Worm (Caenorhabditis elegans) whole organism, L1 larva: Measurements from ENCODE around the gene C56G3.2.

Source experiments
- Y116A8C.19 ChIP-seq: sonication (generic microtip); optimal IDR thresholded peaks from 2 replicates; lab custom pipeline; 2016; ENCODE audit warnings: missing compliant biosample characterization, missing genetic modification characterization, borderline replicate concordance
- aha-1 ChIP-seq: fragments of 150-350 bp; optimal IDR thresholded peaks from 2 replicates; lab custom pipeline; 2014; ENCODE audit warnings: missing biosample characterization, missing genetic modification characterization
- alr-1 ChIP-seq: fragments of 200-800 bp; sonication (Bioruptor generic); optimal IDR thresholded peaks from 2 replicates; lab custom pipeline; 2018; ENCODE audit warnings: borderline replicate concordance, mild to moderate bottlenecking, missing genetic modification characterization, missing compliant biosample characterization
- aly-2 ChIP-seq: fragments of 150-350 bp; optimal IDR thresholded peaks from 2 replicates; lab custom pipeline; 2014; ENCODE audit warnings: missing biosample characterization, missing genetic modification characterization
- ama-1 ChIP-seq: fragments of 150-350 bp; optimal IDR thresholded peaks from 2 replicates; lab custom pipeline; 2014
- blmp-1 ChIP-seq: fragments of 150-350 bp; optimal IDR thresholded peaks from 2 replicates; lab custom pipeline; 2014; ENCODE audit warnings: missing biosample characterization, missing genetic modification characterization
- ceh-63 ChIP-seq: fragments of 200-800 bp; sonication (Bioruptor generic); optimal IDR thresholded peaks from 2 replicates; lab custom pipeline; 2018; ENCODE audit warnings: mild to moderate bottlenecking, missing genetic modification characterization, missing compliant biosample characterization
- ceh-8 ChIP-seq: fragments of 200-800 bp; sonication (Bioruptor generic); optimal IDR thresholded peaks from 2 replicates; lab custom pipeline; 2018; ENCODE audit warnings: mild to moderate bottlenecking, missing genetic modification characterization, moderate library complexity, missing compliant biosample characterization
- ceh-82 ChIP-seq, 3 experiments: fragments of 150-350 bp in 1 of 3; sonication (generic microtip) in 2 of 3; optimal IDR thresholded peaks; 2 replicates each; lab custom pipeline; 2014 to 2017; ENCODE audit warnings: missing biosample characterization in 3 of 3, missing genetic modification characterization in 3 of 3
- ceh-88 ChIP-seq: fragments of 200-800 bp; sonication (Bioruptor generic); IDR thresholded peaks from 2 replicates; pipeline ENCODE4 v1.3.6; 2022; ENCODE audit warnings: missing genetic modification characterization, missing compliant biosample characterization
- ces-1 ChIP-seq: fragments of 150-350 bp; optimal IDR thresholded peaks from 2 replicates; lab custom pipeline; 2014; ENCODE audit warnings: missing biosample characterization, missing genetic modification reagents, missing genetic modification characterization
- dsc-1 ChIP-seq: sonication (generic microtip); optimal IDR thresholded peaks from 2 replicates; lab custom pipeline; 2016; ENCODE audit warnings: mild to moderate bottlenecking, missing genetic modification characterization, missing compliant biosample characterization
- egl-27 ChIP-seq, 2 experiments: fragments of 150-350 bp in 1 of 2; sonication (generic microtip); optimal IDR thresholded peaks; 3 replicates each; lab custom pipeline; 2017 to 2018; ENCODE audit warnings: missing biosample characterization in 2 of 2, missing genetic modification characterization in 2 of 2, missing genetic modification reagents in 2 of 2
- elt-3 ChIP-seq, 6 experiments: fragments of 150-350 bp in 1 of 6; sonication (generic microtip); optimal IDR thresholded peaks; 2 replicates each; lab custom pipeline; 2017 to 2018; ENCODE audit warnings: missing biosample characterization in 6 of 6, missing genetic modification characterization in 6 of 6, inconsistent platforms in 1 of 6
- ets-5 ChIP-seq: fragments of 200-800 bp; sonication (Bioruptor generic); IDR thresholded peaks from 2 replicates; pipeline ENCODE4 v1.3.6; 2022; ENCODE audit warnings: missing genetic modification characterization, missing compliant biosample characterization
- fkh-4 ChIP-seq: sonication (generic microtip); optimal IDR thresholded peaks from 2 replicates; lab custom pipeline; 2016; ENCODE audit warnings: missing compliant biosample characterization, missing genetic modification characterization, borderline replicate concordance
- fkh-8 ChIP-seq: sonication (generic microtip); optimal IDR thresholded peaks from 2 replicates; lab custom pipeline; 2016; ENCODE audit warnings: mild to moderate bottlenecking, missing genetic modification characterization, missing compliant biosample characterization
- fos-1 ChIP-seq: fragments of 150-350 bp; optimal IDR thresholded peaks from 2 replicates; lab custom pipeline; 2014; ENCODE audit warnings: missing biosample characterization, missing genetic modification characterization
- hpl-2 ChIP-seq: fragments of 150-350 bp; optimal IDR thresholded peaks from 2 replicates; lab custom pipeline; 2014; ENCODE audit warnings: missing biosample characterization, missing genetic modification reagents, missing genetic modification characterization
- irx-1 ChIP-seq: sonication (generic microtip); optimal IDR thresholded peaks from 2 replicates; lab custom pipeline; 2016; ENCODE audit warnings: missing genetic modification characterization, missing compliant biosample characterization
- lin-13 ChIP-seq: fragments of 150-350 bp; optimal IDR thresholded peaks from 2 replicates; lab custom pipeline; 2014; ENCODE audit warnings: missing biosample characterization, missing genetic modification reagents, missing genetic modification characterization
- lin-14 ChIP-seq: fragments of 200-800 bp; sonication (Bioruptor generic); optimal IDR thresholded peaks from 2 replicates; lab custom pipeline; 2018; ENCODE audit warnings: mild to moderate bottlenecking, missing genetic modification characterization, moderate library complexity, missing compliant biosample characterization
- lsy-2 ChIP-seq, 2 experiments: fragments of 150-350 bp; optimal IDR thresholded peaks; 2 replicates each; lab custom pipeline; 2014; ENCODE audit warnings: missing biosample characterization in 2 of 2, missing genetic modification characterization in 2 of 2
- mef-2 ChIP-seq: fragments of 150-350 bp; optimal IDR thresholded peaks from 2 replicates; lab custom pipeline; 2014; ENCODE audit warnings: missing biosample characterization, missing genetic modification characterization
- nhr-11 ChIP-seq: fragments of 150-350 bp; optimal IDR thresholded peaks from 2 replicates; lab custom pipeline; 2014; ENCODE audit warnings: missing biosample characterization, missing genetic modification characterization
- nhr-12 ChIP-seq: sonication (generic microtip); optimal IDR thresholded peaks from 2 replicates; lab custom pipeline; 2017; ENCODE audit warnings: missing biosample characterization, missing genetic modification characterization
- nhr-19 ChIP-seq: fragments of 200-800 bp; sonication (Bioruptor generic); conservative IDR thresholded peaks from 2 replicates; pipeline ENCODE4 v1.3.6; 2022; ENCODE audit warnings: missing genetic modification characterization, missing compliant biosample characterization
- nhr-20 ChIP-seq: sonication (generic microtip); optimal IDR thresholded peaks from 2 replicates; lab custom pipeline; 2016; ENCODE audit warnings: mild to moderate bottlenecking, missing genetic modification characterization, missing compliant biosample characterization
- nhr-28 ChIP-seq: fragments of 150-350 bp; optimal IDR thresholded peaks from 2 replicates; lab custom pipeline; 2014; ENCODE audit warnings: missing biosample characterization, missing genetic modification characterization
- nhr-47 ChIP-seq: sonication (generic microtip); optimal IDR thresholded peaks from 2 replicates; lab custom pipeline; 2016; ENCODE audit warnings: mild to moderate bottlenecking, missing genetic modification characterization, moderate library complexity, missing compliant biosample characterization
- nhr-71 ChIP-seq: sonication (generic microtip); optimal IDR thresholded peaks from 2 replicates; lab custom pipeline; 2016; ENCODE audit warnings: mild to moderate bottlenecking, missing genetic modification characterization, moderate library complexity, missing compliant biosample characterization
- nhr-90 ChIP-seq: sonication (generic microtip); optimal IDR thresholded peaks from 2 replicates; lab custom pipeline; 2016; ENCODE audit warnings: mild to moderate bottlenecking, missing genetic modification characterization, missing compliant biosample characterization; ENCODE audit not compliant: poor library complexity
- pax-3 ChIP-seq: fragments of 200-800 bp; sonication (Bioruptor generic); optimal IDR thresholded peaks from 2 replicates; lab custom pipeline; 2018; ENCODE audit warnings: mild to moderate bottlenecking, missing genetic modification characterization, moderate library complexity, missing compliant biosample characterization
- pqm-1 ChIP-seq: sonication (generic microtip); optimal IDR thresholded peaks from 3 replicates; lab custom pipeline; 2017; ENCODE audit warnings: missing biosample characterization, missing genetic modification characterization
- snpc-4 ChIP-seq: fragments of 150-350 bp; optimal IDR thresholded peaks from 2 replicates; lab custom pipeline; 2014; ENCODE audit warnings: missing biosample characterization, missing genetic modification characterization
- snu-23 ChIP-seq: sonication (generic microtip); optimal IDR thresholded peaks from 2 replicates; lab custom pipeline; 2016; ENCODE audit warnings: missing genetic modification characterization, missing compliant biosample characterization
- sox-4 ChIP-seq: sonication (generic microtip); optimal IDR thresholded peaks from 2 replicates; lab custom pipeline; 2016; ENCODE audit warnings: missing genetic modification characterization, missing compliant biosample characterization
- sptf-1 ChIP-seq: fragments of 150-350 bp; optimal IDR thresholded peaks from 2 replicates; lab custom pipeline; 2014; ENCODE audit warnings: missing biosample characterization, missing genetic modification characterization
- sup-37 ChIP-seq: fragments of 200-800 bp; sonication (Bioruptor generic); optimal IDR thresholded peaks from 2 replicates; lab custom pipeline; 2018; ENCODE audit warnings: mild to moderate bottlenecking, missing genetic modification characterization, missing compliant biosample characterization
- unc-130 ChIP-seq: fragments of 150-350 bp; optimal IDR thresholded peaks from 2 replicates; lab custom pipeline; 2017; ENCODE audit warnings: missing biosample characterization, missing genetic modification characterization, inconsistent platforms
- unc-30 ChIP-seq: sonication (generic microtip); optimal IDR thresholded peaks from 2 replicates; lab custom pipeline; 2017; ENCODE audit warnings: missing biosample characterization, missing genetic modification characterization
- unc-86 ChIP-seq: sonication (generic microtip); optimal IDR thresholded peaks from 2 replicates; lab custom pipeline; 2016; ENCODE audit warnings: missing genetic modification characterization, missing compliant biosample characterization
- unc-98 ChIP-seq: fragments of 200-800 bp; sonication (Bioruptor generic); IDR thresholded peaks from 2 replicates; pipeline ENCODE4 v1.3.6; 2022; ENCODE audit warnings: missing genetic modification characterization, missing compliant biosample characterization
- xbp-1 ChIP-seq: sonication (generic microtip); optimal IDR thresholded peaks from 2 replicates; lab custom pipeline; 2016; ENCODE audit warnings: missing genetic modification characterization, missing compliant biosample characterization
- zag-1 ChIP-seq: fragments of 150-350 bp; optimal IDR thresholded peaks from 2 replicates; lab custom pipeline; 2014; ENCODE audit warnings: missing biosample characterization, missing genetic modification characterization
- ztf-11 ChIP-seq, 2 experiments: sonication (generic microtip); optimal IDR thresholded peaks; 2 replicates each; lab custom pipeline; 2016 to 2017; ENCODE audit warnings: missing genetic modification characterization in 2 of 2, missing biosample characterization in 1 of 2, missing compliant biosample characterization in 1 of 2

Gene C56G3.2

DNA sequence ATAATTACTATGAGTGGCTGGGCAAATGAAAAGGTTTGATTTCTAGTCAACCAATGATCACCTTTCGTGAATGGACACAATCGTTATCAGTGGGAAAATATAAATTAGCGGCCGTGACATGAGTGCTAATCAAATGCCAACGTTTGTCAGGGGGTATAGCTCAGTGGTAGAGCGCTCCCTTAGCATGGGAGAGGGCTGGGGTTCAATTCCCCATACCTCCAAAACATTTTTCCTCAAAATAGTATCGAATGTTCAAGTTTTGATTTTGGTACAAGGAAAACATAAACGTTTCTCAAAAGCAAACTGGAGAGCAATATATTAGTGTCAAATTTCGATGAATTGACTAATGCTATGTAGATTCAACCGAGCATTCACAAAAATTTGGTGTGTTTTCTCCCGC lies 41.8 kb upstream of the C56G3.2 start (continued):
- TF ChIP-seq zag-1 (tag; lab: Kevin White, UChicago) = no peak
- TF ChIP-seq sox-4 (tag; lab: Kevin White, UChicago) = no peak
- peak; percentile 57 for TF ChIP-seq nhr-20
- TF ChIP-seq unc-130 = no peak
- peak; percentile 13 for TF ChIP-seq xbp-1 (tag; lab: Kevin White, UChicago)
- no peak for TF ChIP-seq unc-86 (tag; lab: Kevin White, UChicago)
- TF ChIP-seq ets-5 (GFP tag; lab: Robert Waterston, UW) = no peak
- no peak for TF ChIP-seq ceh-8
- TF ChIP-seq ceh-63 (GFP tag; lab: Kevin White, UChicago) = no peak
- TF ChIP-seq nhr-19 (GFP tag; lab: Robert Waterston, UW) = peak; percentile 39
- peak; percentile 6 for TF ChIP-seq fkh-8 (tag; lab: Kevin White, UChicago)
- TF ChIP-seq lin-13 (GFP tag; lab: Kevin White, UChicago) = no peak
- TF ChIP-seq ceh-82 (tag; optimal IDR thresholded peaks at IDR 0.05; lab: Kevin White, UChicago) = no peak
- no peak for TF ChIP-seq fos-1
- no peak for TF ChIP-seq ztf-11 (tag; optimal IDR thresholded peaks at IDR 0.05; lab: Kevin White, UChicago)
- TF ChIP-seq egl-27 (tag; optimal IDR thresholded peaks at IDR 0.05; lab: Kevin White, UChicago) = no peak
- TF ChIP-seq sptf-1 = no peak
- TF ChIP-seq ces-1 = no peak
- TF ChIP-seq pax-3 = no peak
- no peak for TF ChIP-seq unc-98 (GFP tag; lab: Robert Waterston, UW)
- no peak for TF ChIP-seq aly-2 (tag; lab: Kevin White, UChicago)

DNA sequence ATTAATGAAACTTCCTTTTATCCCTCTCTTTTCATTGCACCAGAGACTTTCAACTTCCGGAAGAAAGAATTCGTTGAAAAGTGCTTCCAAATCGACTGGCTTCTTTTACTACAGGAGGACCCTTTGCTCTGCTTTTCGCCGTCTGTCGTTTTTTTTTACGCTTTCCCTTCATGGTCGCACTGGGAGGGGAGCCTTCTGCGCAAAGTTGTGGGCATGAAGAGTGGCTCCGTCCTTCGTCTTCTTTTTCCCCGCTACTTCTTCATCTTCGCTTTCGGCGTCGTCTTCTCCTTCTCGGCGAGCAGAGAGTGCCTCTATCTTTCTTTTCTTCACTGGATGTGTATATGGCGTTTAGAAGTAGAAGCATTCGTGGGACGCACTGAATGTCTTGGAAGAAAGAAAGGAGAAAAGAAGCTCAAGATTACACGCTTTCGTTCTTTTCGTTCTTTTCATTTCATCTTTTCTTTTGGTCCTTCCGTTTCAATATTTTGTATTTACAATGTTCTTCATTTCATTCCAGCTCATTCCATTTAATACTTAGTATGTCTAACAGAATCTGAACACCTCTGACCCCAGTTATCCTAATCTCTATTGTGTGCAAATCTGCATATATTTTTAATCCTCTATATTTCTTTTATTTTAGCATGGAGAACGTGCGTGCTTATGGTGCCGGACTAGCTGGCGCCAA lies 38.3 kb upstream of the C56G3.2 start, which contains the start of gene sng-1:
TSS of gene sng-1 (plus strand) at position 635 of the 685 bp plus-strand sequence.
- TF ChIP-seq sup-37 (GFP tag; lab: Kevin White, UChicago) (no peak), ets-5 (GFP tag; lab: Robert Waterston, UW) (no peak), snpc-4 (tag; lab: Kevin White, UChicago) (no peak), pax-3 (no peak), hpl-2 (GFP tag; lab: Kevin White, UChicago) (no peak), nhr-71 (tag; lab: Kevin White, UChicago) (peak; percentile 20), fkh-4 (tag; lab: Kevin White, UChicago) (no peak), pqm-1 (tag; lab: Kevin White, UChicago) (no peak), fkh-8 (tag; lab: Kevin White, UChicago) (peak; percentile 22), lsy-2 (tag; optimal IDR thresholded peaks at IDR 0.05; lab: Kevin White, UChicago) (no peak), nhr-47 (tag; lab: Kevin White, UChicago) (peak; percentile 1), lin-14 (peak; percentile 72), unc-86 (tag; lab: Kevin White, UChicago) (peak; percentile 12), ceh-82 (tag; optimal IDR thresholded peaks at IDR 0.05; lab: Kevin White, UChicago) (peak in 1 of 3 experiments; percentile 33), mef-2 (tag; lab: Kevin White, UChicago) (no peak), Y116A8C.19 (no peak)
- TF ChIP-seq, all 84 proteins: peak for 6

DNA sequence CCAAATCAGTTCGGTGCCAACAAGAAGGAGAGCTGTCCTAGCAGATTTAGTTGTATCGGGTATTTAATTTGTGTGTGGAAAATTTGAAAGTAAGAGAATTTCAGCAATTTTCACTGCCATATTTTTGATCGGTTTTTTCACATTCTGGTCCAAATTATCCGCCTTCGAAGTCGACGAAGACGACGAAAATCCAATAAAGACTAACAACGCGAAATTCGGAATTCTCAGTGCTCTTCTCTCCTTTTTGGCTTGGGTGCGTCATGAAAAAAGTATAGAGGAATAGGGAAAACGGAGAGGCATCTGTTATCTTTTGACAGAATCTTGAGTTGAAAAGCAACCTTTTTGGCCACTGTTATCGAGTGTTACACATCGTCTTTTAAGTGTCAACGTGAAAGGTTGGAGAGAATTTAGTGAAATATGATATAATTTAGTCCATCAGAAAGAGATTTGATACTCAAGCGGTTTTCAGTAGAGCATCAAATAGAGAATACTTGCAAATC lies 37.3 kb upstream of the C56G3.2 start:
- TF ChIP-seq ceh-82 (tag; optimal IDR thresholded peaks at IDR 0.05; lab: Kevin White, UChicago) (peak in 1 of 3 experiments; percentile 4), lin-14 (peak; percentile 54), lin-13 (GFP tag; lab: Kevin White, UChicago) (no peak)

DNA sequence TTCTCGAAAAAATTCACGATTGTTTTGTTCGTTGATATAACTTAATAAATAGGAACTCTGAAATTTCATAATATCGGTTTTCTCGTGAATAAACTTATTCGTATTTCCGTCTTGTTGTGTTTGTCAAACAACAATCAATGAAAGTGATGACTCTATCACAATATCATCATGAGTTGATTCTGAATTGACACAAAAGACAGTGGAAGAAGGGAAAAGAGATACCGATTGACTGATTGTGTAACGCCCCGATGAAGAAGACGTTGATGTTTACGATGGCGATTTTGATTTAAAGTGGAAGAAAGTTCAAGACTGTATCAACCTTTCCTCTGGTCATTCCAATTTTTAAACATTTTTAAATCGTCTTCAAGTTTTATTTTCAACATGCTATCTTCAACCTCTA lies 35.8 kb upstream of the C56G3.2 start, which contains the start of gene ttr-59:
TSS of gene ttr-59 (plus strand) at position 218 of the 400 bp plus-strand sequence.
- TF ChIP-seq ceh-8 = no peak
- peak; percentile 88 for TF ChIP-seq blmp-1
- TF ChIP-seq elt-3 (tag; optimal IDR thresholded peaks at IDR 0.05; lab: Kevin White, UChicago) = peak in 2 of 6 experiments; percentile 9 to 64
- no peak for TF ChIP-seq unc-98 (GFP tag; lab: Robert Waterston, UW)
- no peak for TF ChIP-seq alr-1 (tag; lab: Kevin White, UChicago)
- no peak for TF ChIP-seq nhr-12 (tag; lab: Kevin White, UChicago)
- no peak for TF ChIP-seq fkh-4 (tag; lab: Kevin White, UChicago)
- peak; percentile 0 for TF ChIP-seq nhr-71 (tag; lab: Kevin White, UChicago)
- TF ChIP-seq irx-1 = no peak
- TF ChIP-seq aha-1 (tag; lab: Kevin White, UChicago) = no peak
- TF ChIP-seq nhr-90 (tag; lab: Kevin White, UChicago) = no peak
- peak; percentile 19 for TF ChIP-seq snu-23 (GFP tag; lab: Kevin White, UChicago)
- TF ChIP-seq ama-1 (lab: Kevin White, UChicago) = no peak
- no peak for TF ChIP-seq nhr-28
- TF ChIP-seq pax-3 = no peak
- TF ChIP-seq nhr-11 = no peak
- TF ChIP-seq ceh-88 (GFP tag; lab: Robert Waterston, UW) = no peak
- TF ChIP-seq ets-5 (GFP tag; lab: Robert Waterston, UW) = no peak
- TF ChIP-seq dsc-1 (tag; lab: Kevin White, UChicago) = no peak
- TF ChIP-seq unc-30 (tag; lab: Kevin White, UChicago) = no peak
